Worm (Caenorhabditis elegans) whole organism, L2 larva: Measurements from ENCODE around the gene cst-2.

Experiments
- C34F6.9 ChIP-seq: fragments of 150-350 bp; optimal IDR thresholded peaks from 2 replicates; lab custom pipeline; 2014; ENCODE audit warnings: missing biosample characterization, missing genetic modification characterization
- F13H6.1 ChIP-seq: sonication (generic microtip); optimal IDR thresholded peaks from 2 replicates; lab custom pipeline; 2016; ENCODE audit warnings: missing genetic modification characterization, missing compliant biosample characterization
- R02D3.7 ChIP-seq: fragments of 150-350 bp; optimal IDR thresholded peaks from 2 replicates; lab custom pipeline; 2014; ENCODE audit warnings: missing biosample characterization, missing genetic modification characterization
- Y55F3AM.14 ChIP-seq: fragments of 200-800 bp; sonication (Bioruptor generic); optimal IDR thresholded peaks from 2 replicates; lab custom pipeline; 2018; ENCODE audit warnings: mild to moderate bottlenecking, missing genetic modification characterization, missing compliant biosample characterization
- ZK546.5 ChIP-seq: sonication (generic microtip); optimal IDR thresholded peaks from 2 replicates; lab custom pipeline; 2017; ENCODE audit warnings: missing biosample characterization, missing genetic modification characterization
- alr-1 ChIP-seq: fragments of 150-350 bp; optimal IDR thresholded peaks from 2 replicates; lab custom pipeline; 2014; ENCODE audit warnings: missing biosample characterization, missing genetic modification characterization
- ama-1 ChIP-seq: fragments of 150-350 bp; optimal IDR thresholded peaks from 2 replicates; lab custom pipeline; 2018; ENCODE audit warnings: inconsistent platforms
- blmp-1 ChIP-seq: sonication (generic microtip); optimal IDR thresholded peaks from 2 replicates; lab custom pipeline; 2017; ENCODE audit warnings: missing genetic modification characterization, mild to moderate bottlenecking, missing compliant biosample characterization, antibody characterized with exemption, moderate library complexity; ENCODE audit not compliant: insufficient read depth
- ceh-16 ChIP-seq: fragments of 150-350 bp; optimal IDR thresholded peaks from 2 replicates; lab custom pipeline; 2014; ENCODE audit warnings: missing biosample characterization, missing genetic modification characterization
- ceh-82 ChIP-seq: fragments of 150-350 bp; optimal IDR thresholded peaks from 2 replicates; lab custom pipeline; 2014; ENCODE audit warnings: missing biosample characterization, missing genetic modification characterization
- crh-2 ChIP-seq: sonication (generic microtip); optimal IDR thresholded peaks from 2 replicates; lab custom pipeline; 2017; ENCODE audit warnings: missing biosample characterization, missing genetic modification characterization
- dmd-4 ChIP-seq: sonication (generic microtip); optimal IDR thresholded peaks from 2 replicates; lab custom pipeline; 2017; ENCODE audit warnings: missing biosample characterization, missing genetic modification characterization
- elt-1 ChIP-seq: fragments of 150-350 bp; optimal IDR thresholded peaks from 2 replicates; lab custom pipeline; 2014; ENCODE audit warnings: missing biosample characterization, missing genetic modification characterization
- elt-3 ChIP-seq: sonication (generic microtip); optimal IDR thresholded peaks from 2 replicates; lab custom pipeline; 2017; ENCODE audit warnings: missing biosample characterization, missing genetic modification characterization
- fos-1 ChIP-seq: fragments of 150-350 bp; optimal IDR thresholded peaks from 2 replicates; lab custom pipeline; 2014; ENCODE audit warnings: missing biosample characterization, missing genetic modification characterization
- gmeb-1 ChIP-seq: fragments of 150-350 bp; optimal IDR thresholded peaks from 2 replicates; lab custom pipeline; 2014; ENCODE audit warnings: missing biosample characterization, missing genetic modification characterization
- lin-11 ChIP-seq: fragments of 150-350 bp; sonication (generic microtip); optimal IDR thresholded peaks from 2 replicates; lab custom pipeline; 2014; ENCODE audit warnings: missing biosample characterization, missing genetic modification characterization, inconsistent platforms, mixed read lengths
- lin-39 ChIP-seq: fragments of 150-350 bp; optimal IDR thresholded peaks from 2 replicates; lab custom pipeline; 2014; ENCODE audit warnings: missing biosample characterization, missing genetic modification reagents, missing genetic modification characterization
- lsy-2 ChIP-seq, 2 experiments: fragments of 150-350 bp in 1 of 2; sonication (generic microtip) in 1 of 2; optimal IDR thresholded peaks; 2 replicates each; lab custom pipeline; 2014 to 2017; ENCODE audit warnings: missing biosample characterization in 2 of 2, missing genetic modification characterization in 2 of 2
- mbf-1 ChIP-seq: sonication (generic microtip); optimal IDR thresholded peaks from 2 replicates; lab custom pipeline; 2017; ENCODE audit warnings: missing biosample characterization, missing genetic modification characterization
- mdl-1 ChIP-seq, 2 experiments: fragments of 150-350 bp in 1 of 2; sonication (generic microtip) in 1 of 2; optimal IDR thresholded peaks; 2 replicates each; lab custom pipeline; 2017; ENCODE audit warnings: missing biosample characterization in 2 of 2, missing genetic modification characterization in 2 of 2
- nhr-10 ChIP-seq: sonication (generic microtip); optimal IDR thresholded peaks from 2 replicates; lab custom pipeline; 2017; ENCODE audit warnings: missing biosample characterization, missing genetic modification characterization
- nhr-11 ChIP-seq: fragments of 150-350 bp; optimal IDR thresholded peaks from 2 replicates; lab custom pipeline; 2014; ENCODE audit warnings: missing biosample characterization, missing genetic modification characterization
- nhr-21 ChIP-seq: fragments of 150-350 bp; optimal IDR thresholded peaks from 2 replicates; lab custom pipeline; 2014; ENCODE audit warnings: missing biosample characterization, missing genetic modification characterization
- nhr-23 ChIP-seq: fragments of 150-350 bp; optimal IDR thresholded peaks from 2 replicates; lab custom pipeline; 2014; ENCODE audit warnings: missing biosample characterization, missing genetic modification reagents, missing genetic modification characterization
- nhr-237 ChIP-seq: fragments of 150-350 bp; optimal IDR thresholded peaks from 2 replicates; lab custom pipeline; 2014; ENCODE audit warnings: missing biosample characterization, missing genetic modification characterization
- nhr-25 ChIP-seq: fragments of 150-350 bp; sonication (generic microtip); optimal IDR thresholded peaks from 3 replicates; lab custom pipeline; 2014; ENCODE audit warnings: missing biosample characterization, missing genetic modification characterization
- nhr-6 ChIP-seq: fragments of 150-350 bp; optimal IDR thresholded peaks from 2 replicates; lab custom pipeline; 2014; ENCODE audit warnings: missing biosample characterization, missing genetic modification characterization
- nhr-77 ChIP-seq: fragments of 150-350 bp; optimal IDR thresholded peaks from 2 replicates; lab custom pipeline; 2014; ENCODE audit warnings: missing biosample characterization, missing genetic modification characterization
- peb-1 ChIP-seq: fragments of 150-350 bp; optimal IDR thresholded peaks from 2 replicates; lab custom pipeline; 2014; ENCODE audit warnings: missing biosample characterization, missing genetic modification characterization
- sem-4 ChIP-seq: fragments of 150-350 bp; optimal IDR thresholded peaks from 2 replicates; lab custom pipeline; 2014; ENCODE audit warnings: missing biosample characterization, missing genetic modification reagents, missing genetic modification characterization
- skn-1 ChIP-seq: sonication (generic microtip); optimal IDR thresholded peaks from 2 replicates; lab custom pipeline; 2017; ENCODE audit warnings: missing biosample characterization, missing genetic modification characterization
- sma-9 ChIP-seq, 2 experiments: fragments of 150-350 bp in 1 of 2; sonication (generic microtip) in 1 of 2; optimal IDR thresholded peaks; 2 replicates each; lab custom pipeline; 2014 to 2016; ENCODE audit warnings: missing genetic modification characterization in 2 of 2, mild to moderate bottlenecking in 1 of 2, missing biosample characterization in 1 of 2, missing compliant biosample characterization in 1 of 2, missing genetic modification reagents in 1 of 2, moderate library complexity in 1 of 2
- snpc-4 ChIP-seq: fragments of 150-350 bp; optimal IDR thresholded peaks from 2 replicates; lab custom pipeline; 2014; ENCODE audit warnings: missing biosample characterization, missing genetic modification characterization
- unc-39 ChIP-seq: fragments of 150-350 bp; optimal IDR thresholded peaks from 2 replicates; lab custom pipeline; 2014; ENCODE audit warnings: missing biosample characterization, missing genetic modification characterization
- unc-62 ChIP-seq: fragments of 150-350 bp; optimal IDR thresholded peaks from 2 replicates; lab custom pipeline; 2014; ENCODE audit warnings: missing biosample characterization, missing genetic modification reagents, missing genetic modification characterization
- ztf-1 ChIP-seq: fragments of 200-800 bp; sonication (Bioruptor generic); conservative IDR thresholded peaks from 2 replicates; pipeline ENCODE4 v1.3.6; 2022; ENCODE audit warnings: missing genetic modification characterization, missing compliant biosample characterization
- ztf-11 ChIP-seq: sonication (generic microtip); optimal IDR thresholded peaks from 2 replicates; lab custom pipeline; 2017; ENCODE audit warnings: missing biosample characterization, missing genetic modification characterization

cst-2 gene

ce11 chrX:4322847-4323455 lies 12.9 kb downstream of the cst-2 start:
- TF ChIP-seq snpc-4 (tag; lab: Kevin White, UChicago), result no peak
- TF ChIP-seq lin-39 (tag; lab: Kevin White, UChicago), result no peak
- no peak for TF ChIP-seq sem-4 (tag; lab: Kevin White, UChicago)
- TF ChIP-seq fos-1 (tag; lab: Kevin White, UChicago), result no peak
- no peak for TF ChIP-seq C34F6.9 (tag; lab: Kevin White, UChicago)
- no peak for TF ChIP-seq ztf-1 (GFP tag; lab: Robert Waterston, UW)
- TF ChIP-seq nhr-21, result no peak
- no peak for TF ChIP-seq ztf-11 (tag; lab: Kevin White, UChicago)
- no peak for TF ChIP-seq peb-1 (tag; lab: Kevin White, UChicago)
- no peak for TF ChIP-seq blmp-1 (tag; lab: Kevin White, UChicago)
- TF ChIP-seq nhr-77 (tag; lab: Kevin White, UChicago), result no peak
- no peak for TF ChIP-seq elt-3 (tag; lab: Kevin White, UChicago)
- TF ChIP-seq ZK546.5, result no peak
- TF ChIP-seq nhr-23 (tag; lab: Kevin White, UChicago), result no peak
- TF ChIP-seq elt-1 (tag; lab: Kevin White, UChicago), result no peak
- no peak for TF ChIP-seq nhr-10
- no peak for TF ChIP-seq unc-62 (GFP tag; lab: Kevin White, UChicago)
- no peak for TF ChIP-seq lsy-2 (tag; optimal IDR thresholded peaks at IDR 0.05; lab: Kevin White, UChicago)

- TF ChIP-seq nhr-6 (tag; lab: Kevin White, UChicago) (no peak), elt-3 (tag; lab: Kevin White, UChicago) (no peak), alr-1 (tag; lab: Kevin White, UChicago) (no peak), crh-2 (tag; lab: Kevin White, UChicago) (no peak), nhr-237 (tag; lab: Kevin White, UChicago) (no peak), Y55F3AM.14 (no peak)
Measured at ce11 chrX:4320563-4320962, 15.3 kb downstream of the cst-2 start, which contains the start of gene dop-6. TSS of gene dop-6 (plus strand) at chrX:4320863.

- TF ChIP-seq dmd-4 (tag; lab: Kevin White, UChicago), result no peak
- TF ChIP-seq sma-9 (GFP tag; optimal IDR thresholded peaks at IDR 0.05; lab: Kevin White, UChicago), result peak; percentile 20
- no peak for TF ChIP-seq sma-9 (tag; optimal IDR thresholded peaks at IDR 0.05; lab: Kevin White, UChicago)
- TF ChIP-seq, all 48 proteins: peak for 1
Measured at ce11 chrX:4317095-4317494, 18.8 kb downstream of the cst-2 start.

ce11 chrX:4314939-4315338 lies 20.9 kb downstream of the cst-2 start:
- TF ChIP-seq sem-4 (tag; lab: Kevin White, UChicago), result peak; percentile 5
- no peak for TF ChIP-seq ceh-82 (tag; lab: Kevin White, UChicago)
- TF ChIP-seq, all 48 proteins: peak for 1

- TF ChIP-seq ceh-16, result no peak
- no peak for TF ChIP-seq nhr-237 (tag; lab: Kevin White, UChicago)
- no peak for TF ChIP-seq nhr-6 (tag; lab: Kevin White, UChicago)
- TF ChIP-seq C34F6.9 (tag; lab: Kevin White, UChicago), result no peak
- no peak for TF ChIP-seq gmeb-1 (tag; lab: Kevin White, UChicago)
Measured at ce11 chrX:4311668-4312067, 24.2 kb downstream of the cst-2 start, which contains the start of gene C52B9.8. TSS of gene C52B9.8 (minus strand) at chrX:4311768.

ce11 chrX:4307559-4308005 lies 28.3 kb downstream of the cst-2 start:
- peak; percentile 15 for TF ChIP-seq fos-1 (tag; lab: Kevin White, UChicago)
- TF ChIP-seq unc-39 (tag; lab: Kevin White, UChicago), result no peak
- TF ChIP-seq Y55F3AM.14, result no peak
- TF ChIP-seq lin-39 (tag; lab: Kevin White, UChicago), result no peak
- no peak for TF ChIP-seq nhr-25 (tag; lab: Kevin White, UChicago)
- no peak for TF ChIP-seq mdl-1 (tag; optimal IDR thresholded peaks at IDR 0.05; lab: Kevin White, UChicago)
- no peak for TF ChIP-seq peb-1 (tag; lab: Kevin White, UChicago)
- no peak for TF ChIP-seq ceh-82 (tag; lab: Kevin White, UChicago)
- no peak for TF ChIP-seq snpc-4 (tag; lab: Kevin White, UChicago)
- TF ChIP-seq skn-1 (tag; lab: Kevin White, UChicago), result no peak
- no peak for TF ChIP-seq nhr-23 (tag; lab: Kevin White, UChicago)
- no peak for TF ChIP-seq ztf-11 (tag; lab: Kevin White, UChicago)
- no peak for TF ChIP-seq dmd-4 (tag; lab: Kevin White, UChicago)
- no peak for TF ChIP-seq nhr-21
- TF ChIP-seq ZK546.5, result no peak
- no peak for TF ChIP-seq ztf-1 (GFP tag; lab: Robert Waterston, UW)
- TF ChIP-seq alr-1 (tag; lab: Kevin White, UChicago), result no peak
- no peak for TF ChIP-seq elt-3 (tag; lab: Kevin White, UChicago)
- TF ChIP-seq sma-9 (GFP tag; optimal IDR thresholded peaks at IDR 0.05; lab: Kevin White, UChicago), result peak; percentile 37
- TF ChIP-seq sma-9 (tag; optimal IDR thresholded peaks at IDR 0.05; lab: Kevin White, UChicago), result no peak
- TF ChIP-seq nhr-77 (tag; lab: Kevin White, UChicago), result no peak
- TF ChIP-seq gmeb-1 (tag; lab: Kevin White, UChicago), result no peak
- TF ChIP-seq nhr-237 (tag; lab: Kevin White, UChicago), result no peak
- TF ChIP-seq lin-11 (tag; lab: Kevin White, UChicago), result no peak
- TF ChIP-seq unc-62 (GFP tag; lab: Kevin White, UChicago), result no peak
- TF ChIP-seq R02D3.7 (tag; lab: Kevin White, UChicago), result no peak
- TF ChIP-seq nhr-11, result no peak
- no peak for TF ChIP-seq sem-4 (tag; lab: Kevin White, UChicago)
- TF ChIP-seq ceh-16, result no peak
- TF ChIP-seq F13H6.1 (tag; lab: Kevin White, UChicago), result peak; percentile 39
- no peak for TF ChIP-seq mbf-1
- TF ChIP-seq ama-1 (lab: Kevin White, UChicago), result no peak
